Fruit fly (Drosophila melanogaster) whole organism, prepupa: Measurements from ENCODE around the gene PGRP-SA.

Source experiments
- CG11294 ChIP-seq: fragments of 200-800 bp; sonication (Bioruptor generic); IDR thresholded peaks from 2 replicates; pipeline ENCODE4 v1.3.6; 2022; ENCODE audit warnings: missing biosample characterization, missing genetic modification characterization
- CG15336 ChIP-seq: fragments of 200-800 bp; sonication (Bioruptor generic); IDR thresholded peaks from 2 replicates; pipeline ENCODE4 v1.3.6; 2022; ENCODE audit warnings: missing biosample characterization, missing genetic modification characterization
- CG6808 ChIP-seq: fragments of 200-800 bp; sonication (Bioruptor generic); optimal IDR thresholded peaks from 3 replicates; lab custom pipeline; 2017; ENCODE audit warnings: missing biosample characterization, missing genetic modification characterization, mild to moderate bottlenecking, moderate library complexity, missing genetic modification reagents
- CG6854 ChIP-seq: fragments of 200-800 bp; sonication (Bioruptor generic); optimal IDR thresholded peaks from 2 replicates; lab custom pipeline; 2017; ENCODE audit warnings: missing biosample characterization, mild to moderate bottlenecking, missing genetic modification characterization
- Eip93F ChIP-seq: fragments of 200-800 bp; sonication (Bioruptor generic); optimal IDR thresholded peaks from 2 replicates; lab custom pipeline; 2016; ENCODE audit warnings: missing biosample characterization, mild to moderate bottlenecking, missing genetic modification characterization
- Ets96B ChIP-seq: fragments of 200-800 bp; optimal IDR thresholded peaks from 2 replicates; lab custom pipeline; 2019; ENCODE audit warnings: missing biosample characterization, mild to moderate bottlenecking, missing genetic modification characterization, moderate library complexity
- OdsH ChIP-seq: fragments of 200-800 bp; sonication (Bioruptor generic); optimal IDR thresholded peaks from 3 replicates; lab custom pipeline; 2016; ENCODE audit warnings: missing biosample characterization, missing genetic modification characterization
- Sox15 ChIP-seq: fragments of 200-800 bp; sonication (Bioruptor generic); optimal IDR thresholded peaks from 3 replicates; lab custom pipeline; 2016; ENCODE audit warnings: missing biosample characterization, missing genetic modification characterization
- achi ChIP-seq: fragments of 200-800 bp; sonication (Bioruptor generic); optimal IDR thresholded peaks from 3 replicates; lab custom pipeline; 2016; ENCODE audit warnings: missing biosample characterization, missing genetic modification characterization
- esn ChIP-seq: fragments of 200-800 bp; sonication (Bioruptor generic); optimal IDR thresholded peaks from 2 replicates; lab custom pipeline; 2016; ENCODE audit warnings: missing biosample characterization, mild to moderate bottlenecking, missing genetic modification characterization, moderate library complexity
- fkh ChIP-seq: fragments of 200-800 bp; sonication (Bioruptor generic); optimal IDR thresholded peaks from 3 replicates; lab custom pipeline; 2017; ENCODE audit warnings: missing biosample characterization, mild to moderate bottlenecking, missing genetic modification characterization, moderate library complexity
- lz ChIP-seq: fragments of 200-800 bp; sonication (Bioruptor generic); optimal IDR thresholded peaks from 3 replicates; lab custom pipeline; 2016; ENCODE audit warnings: missing biosample characterization, missing genetic modification characterization
- salr ChIP-seq, 2 experiments: fragments of 200-800 bp; sonication (Bioruptor generic); optimal IDR thresholded peaks; 3 replicates each; lab custom pipeline; 2016 to 2018; ENCODE audit warnings: missing biosample characterization in 2 of 2, missing genetic modification characterization in 2 of 2, mild to moderate bottlenecking in 1 of 2

DNA sequence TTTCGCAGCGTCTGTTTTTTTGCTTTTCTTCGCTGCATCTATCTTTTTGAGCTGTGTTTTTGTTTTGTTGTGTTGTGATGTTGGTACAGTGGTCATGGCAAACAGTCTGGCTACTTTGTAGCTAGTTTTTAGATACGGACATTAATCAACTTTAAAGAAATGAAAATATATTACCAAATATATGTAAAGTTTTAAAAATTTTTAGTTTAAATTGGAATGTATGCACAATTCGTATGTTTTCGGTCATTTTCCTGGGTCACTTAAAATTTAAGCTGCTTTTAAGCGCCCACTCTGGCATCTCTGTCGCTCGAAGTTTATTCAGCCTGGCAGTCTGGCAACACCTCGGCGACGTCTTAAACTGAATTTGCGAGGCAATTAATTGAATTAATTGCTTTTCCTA is 15.1 kb downstream of the PGRP-SA start, which contains the start of gene CG11695:
- TF ChIP-seq Sox15 (GFP tag; lab: Kevin White, UChicago) (peak; percentile 50), fkh (peak; percentile 77), CG15336 (peak; percentile 55), Ets96B (tag; lab: Kevin White, UChicago) (peak; percentile 64), lz (GFP tag; lab: Kevin White, UChicago) (peak; percentile 70), esn (peak; percentile 74), OdsH (GFP tag; lab: Kevin White, UChicago) (peak; percentile 74), salr (GFP tag; optimal IDR thresholded peaks at IDR 0.05; lab: Kevin White, UChicago) (peak in 1 of 2 experiments; percentile 44), achi (GFP tag; lab: Kevin White, UChicago) (peak; percentile 65), CG11294 (peak; percentile 58), Eip93F (GFP tag; lab: Kevin White, UChicago) (no peak), CG6808 (peak; percentile 70), CG6854 (GFP tag; lab: Kevin White, UChicago) (no peak)
